Fruit fly (Drosophila melanogaster): ENCODE results near the gene CG8813.

Gene CG8813

DNA sequence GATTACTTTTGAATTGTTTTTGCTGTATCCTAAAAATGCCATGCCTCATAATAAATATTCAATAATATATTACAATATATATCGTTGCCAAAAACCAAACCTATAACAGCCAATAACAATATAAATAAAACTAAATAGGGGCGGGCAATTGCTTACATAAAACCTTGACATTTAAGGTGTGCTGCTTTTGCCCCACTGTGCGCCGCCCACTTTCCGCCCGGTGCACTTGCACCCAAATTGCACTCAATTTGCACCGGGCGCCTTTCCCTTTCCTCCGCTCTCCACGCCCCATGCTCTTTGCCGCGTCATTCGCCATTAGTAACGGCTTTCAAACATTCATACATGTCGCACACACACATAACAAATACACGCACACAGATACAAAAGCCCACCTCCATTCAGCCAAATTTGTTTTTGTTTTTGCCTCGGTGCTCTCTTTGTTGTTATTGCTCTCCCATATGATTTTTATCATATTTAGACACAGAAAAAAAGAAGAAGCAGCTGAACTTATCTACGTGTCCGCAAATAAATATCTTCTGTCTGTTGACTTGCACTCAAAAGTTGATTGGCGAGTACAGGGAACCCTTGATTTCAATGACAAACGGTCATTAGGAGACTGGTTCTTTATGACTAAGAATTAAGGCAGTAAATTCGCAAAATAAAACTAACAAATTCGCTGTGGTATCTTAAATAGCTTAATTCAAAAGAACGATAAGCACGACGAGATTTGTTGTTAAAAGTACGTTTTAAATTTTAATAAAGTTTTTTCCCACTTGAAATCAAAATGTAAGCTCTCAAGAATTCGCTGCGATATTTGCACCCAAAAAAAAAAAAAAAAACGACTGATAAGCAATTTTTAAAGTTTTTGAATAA, 11.4 kb upstream of the CG8813 start (continued):
- TF ChIP-seq Ptx1 (GFP tag; IDR thresholded peaks at IDR 0.05) (peak; percentile 30; the same call in 1 of the 2 replicates), CG16863 (GFP tag; optimal IDR thresholded peaks at IDR 0.05) (no peak), HmgZ (tag; optimal IDR thresholded peaks at IDR 0.05) (no peak), Drgx (GFP tag; IDR thresholded peaks at IDR 0.05) (peak; percentile 83), mam (GFP tag; optimal IDR thresholded peaks at IDR 0.05) (no peak), Med (GFP tag) (peak; percentile 66), sd (tag; optimal IDR thresholded peaks at IDR 0.05) (peak; percentile 66), h (optimal IDR thresholded peaks at IDR 0.05) (no peak), CG6254 (GFP tag; optimal IDR thresholded peaks at IDR 0.05) (peak; percentile 11), Bteb2 (GFP tag; optimal IDR thresholded peaks at IDR 0.05) (no peak), pum (GFP tag; optimal IDR thresholded peaks at IDR 0.05) (no peak), CkIIα-i1 (GFP tag; IDR thresholded peaks at IDR 0.05) (no peak), CG6854 (GFP tag; optimal IDR thresholded peaks at IDR 0.05) (peak; percentile 3), prd (optimal IDR thresholded peaks at IDR 0.05) (no peak), prd (GFP tag; IDR thresholded peaks at IDR 0.05) (peak; percentile 34; the same call in 1 of the 3 replicates), CG16779 (GFP tag; IDR thresholded peaks at IDR 0.05) (no peak), ttk (GFP tag; IDR thresholded peaks at IDR 0.05) (no peak), CG2199 (GFP tag; IDR thresholded peaks at IDR 0.05) (0 out of 3 replicates have a peak, but pooled peaks have one; percentile 20), pb (GFP tag; optimal IDR thresholded peaks at IDR 0.05) (no peak), row (GFP tag; IDR thresholded peaks at IDR 0.05) (no peak; the same call in 2 of the 3 replicates), CG11398 (GFP tag; optimal IDR thresholded peaks at IDR 0.05) (no peak), Doc2 (GFP tag; IDR thresholded peaks at IDR 0.05) (no peak), Fer1 (GFP tag; optimal IDR thresholded peaks at IDR 0.05) (peak; percentile 24), CG11695 (GFP tag; IDR thresholded peaks at IDR 0.05) (peak; percentile 48; the same call in 2 of the 3 replicates), CG12391 (tag; optimal IDR thresholded peaks at IDR 0.05) (peak; percentile 0), CG8089 (GFP tag; optimal IDR thresholded peaks at IDR 0.05) (no peak), lbe (GFP tag; optimal IDR thresholded peaks at IDR 0.05) (no peak), crol (GFP tag; IDR thresholded peaks at IDR 0.05) (peak; percentile 75), CG5180 (GFP tag; optimal IDR thresholded peaks at IDR 0.05) (no peak), CG3281 (GFP tag; optimal IDR thresholded peaks at IDR 0.05) (peak; percentile 23), fu2 (GFP tag; optimal IDR thresholded peaks at IDR 0.05) (no peak), Mad (GFP tag; optimal IDR thresholded peaks at IDR 0.05) (no peak), Sry-δ (GFP tag; optimal IDR thresholded peaks at IDR 0.05) (no peak), zen (tag; optimal IDR thresholded peaks at IDR 0.05) (no peak), Spps (tag; optimal IDR thresholded peaks at IDR 0.05) (no peak), CG5953 (GFP tag; IDR thresholded peaks at IDR 0.05) (no peak), Sox102F (GFP tag; optimal IDR thresholded peaks at IDR 0.05) (peak; percentile 43), zfh2 (GFP tag; optimal IDR thresholded peaks at IDR 0.05) (no peak), CG9932 (GFP tag; IDR thresholded peaks at IDR 0.05) (no peak), Scr (GFP tag; IDR thresholded peaks at IDR 0.05; ENCODE audit: partially characterized antibody) (no peak), Fer3 (tag; optimal IDR thresholded peaks at IDR 0.05) (peak; percentile 16), sens (GFP tag) (peak; percentile 70), lilli (GFP tag; optimal IDR thresholded peaks at IDR 0.05) (peak; percentile 31), sc (optimal IDR thresholded peaks at IDR 0.05) (no peak), sc (GFP tag; optimal IDR thresholded peaks at IDR 0.05) (no peak), CG31441 (GFP tag; IDR thresholded peaks at IDR 0.05) (no peak), stc (GFP tag; IDR thresholded peaks at IDR 0.05) (no peak), CG12071 (GFP tag; optimal IDR thresholded peaks at IDR 0.05) (peak; percentile 42), exex (tag; optimal IDR thresholded peaks at IDR 0.05) (peak; percentile 70), tio (GFP tag; optimal IDR thresholded peaks at IDR 0.05) (no peak), CG12219 (GFP tag; optimal IDR thresholded peaks at IDR 0.05) (no peak)
